Worm (Caenorhabditis elegans) whole organism, late embryonic: Measurements from ENCODE around the gene dod-17.

Experiments used
- C08G9.2 ChIP-seq: sonication (generic microtip); optimal IDR thresholded peaks from 2 replicates; lab custom pipeline; 2016; ENCODE audit warnings: mild to moderate bottlenecking, missing genetic modification characterization, moderate library complexity, missing compliant biosample characterization
- ahr-1 ChIP-seq: sonication (generic microtip); optimal IDR thresholded peaks from 2 replicates; lab custom pipeline; 2016; ENCODE audit warnings: missing genetic modification characterization, missing compliant biosample characterization
- ceh-14 ChIP-seq: sonication (generic microtip); optimal IDR thresholded peaks from 2 replicates; lab custom pipeline; 2016; ENCODE audit warnings: missing genotype, missing genetic modification characterization, missing compliant biosample characterization
- ceh-18 ChIP-seq: sonication (generic microtip); optimal IDR thresholded peaks from 2 replicates; lab custom pipeline; 2016; ENCODE audit warnings: missing genetic modification characterization, missing compliant biosample characterization
- ceh-19 ChIP-seq: fragments of 200-800 bp; sonication (Bioruptor generic); optimal IDR thresholded peaks from 2 replicates; lab custom pipeline; 2018; ENCODE audit warnings: mild to moderate bottlenecking, missing genetic modification characterization, missing compliant biosample characterization
- ceh-22 ChIP-seq: sonication (generic microtip); optimal IDR thresholded peaks from 2 replicates; lab custom pipeline; 2017; ENCODE audit warnings: missing biosample characterization, missing genetic modification characterization
- ceh-31 ChIP-seq: sonication (generic microtip); optimal IDR thresholded peaks from 2 replicates; lab custom pipeline; 2016; ENCODE audit warnings: missing genetic modification characterization, missing compliant biosample characterization
- ceh-34 ChIP-seq: sonication (generic microtip); optimal IDR thresholded peaks from 2 replicates; lab custom pipeline; 2016; ENCODE audit warnings: mild to moderate bottlenecking, missing genetic modification characterization, missing compliant biosample characterization
- ceh-45 ChIP-seq: fragments of 200-800 bp; sonication (Bioruptor generic); IDR thresholded peaks from 2 replicates; pipeline ENCODE4 v1.3.6; 2022; ENCODE audit warnings: missing genetic modification reagents, missing genetic modification characterization, missing compliant biosample characterization
- ceh-9 ChIP-seq: sonication (generic microtip); optimal IDR thresholded peaks from 2 replicates; lab custom pipeline; 2016; ENCODE audit warnings: mild to moderate bottlenecking, missing genetic modification characterization, inconsistent platforms, missing compliant biosample characterization
- che-1 ChIP-seq: sonication (generic microtip); optimal IDR thresholded peaks from 2 replicates; lab custom pipeline; 2016; ENCODE audit warnings: mild to moderate bottlenecking, missing genetic modification characterization, missing compliant biosample characterization
- dmd-4 ChIP-seq: sonication (generic microtip); optimal IDR thresholded peaks from 2 replicates; lab custom pipeline; 2016; ENCODE audit warnings: borderline replicate concordance, missing genetic modification characterization, missing compliant biosample characterization
- dve-1 ChIP-seq: sonication (generic microtip); optimal IDR thresholded peaks from 2 replicates; lab custom pipeline; 2017; ENCODE audit warnings: antibody characterized with exemption, mild to moderate bottlenecking, missing genetic modification characterization, missing compliant biosample characterization
- elt-2 ChIP-seq: sonication (generic microtip); optimal IDR thresholded peaks from 2 replicates; lab custom pipeline; 2016; ENCODE audit warnings: missing genetic modification reagents, missing genetic modification characterization, missing compliant biosample characterization
- ets-4 ChIP-seq: sonication (generic microtip); optimal IDR thresholded peaks from 2 replicates; lab custom pipeline; 2016; ENCODE audit warnings: missing genetic modification characterization, missing compliant biosample characterization
- fkh-10 ChIP-seq: fragments of 150-350 bp; optimal IDR thresholded peaks from 2 replicates; lab custom pipeline; 2014; ENCODE audit warnings: missing biosample characterization, missing genetic modification reagents, missing genetic modification characterization
- hlh-15 ChIP-seq: sonication (generic microtip); optimal IDR thresholded peaks from 2 replicates; lab custom pipeline; 2016; ENCODE audit warnings: missing genetic modification characterization, missing compliant biosample characterization
- hlh-30 ChIP-seq: sonication (generic microtip); optimal IDR thresholded peaks from 2 replicates; lab custom pipeline; 2017; ENCODE audit warnings: antibody characterized with exemption, missing genetic modification characterization, missing compliant biosample characterization; ENCODE audit not compliant: insufficient read depth
- lin-11 ChIP-seq: fragments of 200-800 bp; sonication (Bioruptor generic); optimal IDR thresholded peaks from 2 replicates; lab custom pipeline; 2018; ENCODE audit warnings: mild to moderate bottlenecking, missing genetic modification characterization, missing compliant biosample characterization
- mec-3 ChIP-seq: sonication (generic microtip); optimal IDR thresholded peaks from 2 replicates; lab custom pipeline; 2016; ENCODE audit warnings: borderline replicate concordance, missing genetic modification characterization, missing compliant biosample characterization
- nhr-11 ChIP-seq: fragments of 150-350 bp; optimal IDR thresholded peaks from 2 replicates; lab custom pipeline; 2014; ENCODE audit warnings: missing biosample characterization, missing genetic modification characterization
- pat-9 ChIP-seq: fragments of 200-800 bp; sonication (Bioruptor generic); optimal IDR thresholded peaks from 2 replicates; lab custom pipeline; 2018; ENCODE audit warnings: mild to moderate bottlenecking, missing genetic modification characterization, moderate library complexity, missing compliant biosample characterization
- pha-2 ChIP-seq: sonication (generic microtip); optimal IDR thresholded peaks from 2 replicates; lab custom pipeline; 2017; ENCODE audit warnings: mild to moderate bottlenecking, missing genetic modification characterization, missing compliant biosample characterization
- pha-4 ChIP-seq: fragments of 150-350 bp; optimal IDR thresholded peaks from 2 replicates; lab custom pipeline; 2018; ENCODE audit warnings: missing biosample characterization, missing genetic modification reagents, missing genetic modification characterization
- rnt-1 ChIP-seq: sonication (generic microtip); optimal IDR thresholded peaks from 2 replicates; lab custom pipeline; 2016; ENCODE audit warnings: missing genetic modification characterization, missing compliant biosample characterization
- tbx-2 ChIP-seq: sonication (generic microtip); optimal IDR thresholded peaks from 2 replicates; lab custom pipeline; 2016; ENCODE audit warnings: missing genetic modification characterization, missing compliant biosample characterization
- unc-3 ChIP-seq, 2 experiments: fragments of 200-800 bp in 1 of 2; sonication (Bioruptor generic) in 1 of 2; sonication (generic microtip) in 1 of 2; conservative IDR thresholded peaks in 1 of 2; optimal IDR thresholded peaks in 1 of 2; 2 replicates each; pipeline versions ENCODE4 v1.3.6 to Lab custom; 2016 to 2022; ENCODE audit warnings: missing compliant biosample characterization in 2 of 2, missing genetic modification characterization in 2 of 2, missing genetic modification reagents in 1 of 2
- unc-86 ChIP-seq: sonication (generic microtip); optimal IDR thresholded peaks from 2 replicates; lab custom pipeline; 2016; ENCODE audit warnings: missing genetic modification characterization, missing compliant biosample characterization
- ztf-16 ChIP-seq: sonication (generic microtip); optimal IDR thresholded peaks from 2 replicates; lab custom pipeline; 2017; ENCODE audit warnings: missing genetic modification characterization, missing compliant biosample characterization

dod-17 gene

DNA sequence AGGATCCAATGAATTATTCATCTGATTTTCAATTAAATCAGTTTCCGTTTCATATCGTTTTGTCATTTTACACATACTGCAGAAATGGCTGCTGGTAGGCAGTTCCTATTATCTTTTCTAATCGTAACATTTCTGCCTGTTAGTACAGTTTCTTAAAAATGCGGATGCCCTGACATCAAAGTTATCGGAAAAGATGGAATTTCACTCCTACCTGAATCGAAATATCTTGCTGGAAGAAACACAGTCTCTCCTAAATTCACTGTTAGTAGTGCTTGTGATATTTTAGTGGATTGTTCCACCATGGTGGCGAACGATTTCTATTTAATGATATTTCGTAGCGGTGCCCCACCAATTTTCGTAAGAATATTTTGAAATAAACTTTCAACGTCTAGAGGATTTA is 27.6 kb upstream of the dod-17 start, which contains the start of gene F55G11.10:
Gene F55G11.10, plus strand, starts transcription at position 301 of the 400 bp plus-strand sequence.
- no peak for TF ChIP-seq ceh-34 (tag; lab: Kevin White, UChicago)
- no peak for TF ChIP-seq dve-1 (tag; lab: Kevin White, UChicago)
- TF ChIP-seq lin-11 (tag; lab: Kevin White, UChicago), result no peak

ce11 chrIV:12957730-12958129 is 18.4 kb upstream of the dod-17 start, which contains the start of gene F55G11.6:
Gene F55G11.6, plus strand, starts transcription at chrIV:12958030.
- TF ChIP-seq ceh-14 (tag; lab: Kevin White, UChicago), result no peak
- no peak for TF ChIP-seq pha-2
- TF ChIP-seq elt-2 (tag; lab: Kevin White, UChicago), result no peak
- TF ChIP-seq mec-3, result no peak
- no peak for TF ChIP-seq ceh-18 (tag; lab: Kevin White, UChicago)
- TF ChIP-seq che-1 (tag; lab: Kevin White, UChicago), result no peak
- no peak for TF ChIP-seq dmd-4
- TF ChIP-seq unc-3 (GFP tag; conservative IDR thresholded peaks at IDR 0.05; lab: Robert Waterston, UW), result no peak
- no peak for TF ChIP-seq unc-3 (tag; optimal IDR thresholded peaks at IDR 0.05; lab: Kevin White, UChicago)
- TF ChIP-seq C08G9.2 (tag; lab: Kevin White, UChicago), result no peak
- TF ChIP-seq dve-1 (tag; lab: Kevin White, UChicago), result no peak
- TF ChIP-seq ceh-45 (GFP tag; lab: Robert Waterston, UW), result no peak

- TF ChIP-seq ztf-16 (tag; lab: Kevin White, UChicago) (no peak), che-1 (tag; lab: Kevin White, UChicago) (no peak)
Measured at ce11 chrIV:12960136-12960535, 16.0 kb upstream of the dod-17 start, which contains the start of gene F55G11.7. Gene F55G11.7, plus strand, starts transcription at chrIV:12960436.

DNA sequence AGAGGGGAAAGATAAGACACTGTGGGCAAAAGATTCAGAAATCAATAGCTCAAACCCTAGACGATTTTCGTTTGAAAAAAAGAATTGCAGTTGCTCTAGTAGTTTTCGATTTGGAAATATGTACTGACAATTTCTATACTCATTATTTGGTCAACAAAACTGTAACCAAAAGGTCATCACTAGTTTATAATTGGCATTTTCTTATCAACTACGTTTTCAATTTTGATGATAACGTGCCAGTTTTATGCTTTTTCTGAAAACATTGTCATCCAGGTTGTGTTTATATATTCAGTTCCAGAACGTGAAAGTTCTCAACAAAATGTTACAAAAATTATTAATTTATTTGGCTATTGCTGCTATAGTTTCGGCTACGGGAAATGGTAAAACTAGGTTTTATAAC is 13.5 kb upstream of the dod-17 start, which contains the start of gene F55G11.8:
Gene F55G11.8, plus strand, starts transcription at position 245 of the 400 bp plus-strand sequence.
- TF ChIP-seq ahr-1 (tag; lab: Kevin White, UChicago), result no peak
- peak; percentile 3 for TF ChIP-seq elt-2 (tag; lab: Kevin White, UChicago)
- TF ChIP-seq ceh-9, result no peak
- TF ChIP-seq, all 69 proteins: peak for 1

DNA sequence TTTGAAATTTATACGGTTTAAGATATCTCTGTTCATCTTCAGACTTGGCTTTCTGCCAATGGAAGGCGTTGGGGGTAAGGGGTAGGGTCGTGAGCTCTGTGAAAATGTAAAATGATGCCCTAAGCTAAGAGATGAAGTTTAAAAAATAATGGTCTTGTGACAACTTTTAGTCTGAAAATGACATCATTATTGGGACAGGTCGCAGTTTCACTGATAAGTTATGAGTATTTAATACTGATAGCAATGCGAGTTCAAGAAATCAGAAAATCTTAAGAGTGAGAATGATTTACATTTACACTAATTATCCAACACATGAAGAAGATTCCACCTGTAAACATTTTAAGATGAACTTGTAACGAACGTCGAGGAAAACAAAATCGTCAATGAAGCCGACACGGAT is 11.5 kb upstream of the dod-17 start:
- TF ChIP-seq nhr-11 (tag; lab: Kevin White, UChicago) (no peak), rnt-1 (tag; lab: Kevin White, UChicago) (no peak), pat-9 (tag; lab: Kevin White, UChicago) (no peak), C08G9.2 (tag; lab: Kevin White, UChicago) (no peak), ceh-19 (GFP tag; lab: Kevin White, UChicago) (no peak), hlh-30 (no peak), dve-1 (tag; lab: Kevin White, UChicago) (no peak), ceh-14 (tag; lab: Kevin White, UChicago) (no peak), ets-4 (tag; lab: Kevin White, UChicago) (no peak), pha-4 (tag; lab: Kevin White, UChicago) (no peak), unc-3 (GFP tag; conservative IDR thresholded peaks at IDR 0.05; lab: Robert Waterston, UW) (no peak), unc-3 (tag; optimal IDR thresholded peaks at IDR 0.05; lab: Kevin White, UChicago) (no peak), ceh-22 (tag; lab: Kevin White, UChicago) (no peak)

- TF ChIP-seq unc-86, result no peak
- TF ChIP-seq tbx-2 (tag; lab: Kevin White, UChicago), result no peak
- TF ChIP-seq ets-4 (tag; lab: Kevin White, UChicago), result no peak
- no peak for TF ChIP-seq ceh-31 (tag; lab: Kevin White, UChicago)
Measured at ce11 chrIV:12965074-12965473, 11.0 kb upstream of the dod-17 start, which contains the start of gene dod-22. Gene dod-22, plus strand, starts transcription at chrIV:12965374.

DNA sequence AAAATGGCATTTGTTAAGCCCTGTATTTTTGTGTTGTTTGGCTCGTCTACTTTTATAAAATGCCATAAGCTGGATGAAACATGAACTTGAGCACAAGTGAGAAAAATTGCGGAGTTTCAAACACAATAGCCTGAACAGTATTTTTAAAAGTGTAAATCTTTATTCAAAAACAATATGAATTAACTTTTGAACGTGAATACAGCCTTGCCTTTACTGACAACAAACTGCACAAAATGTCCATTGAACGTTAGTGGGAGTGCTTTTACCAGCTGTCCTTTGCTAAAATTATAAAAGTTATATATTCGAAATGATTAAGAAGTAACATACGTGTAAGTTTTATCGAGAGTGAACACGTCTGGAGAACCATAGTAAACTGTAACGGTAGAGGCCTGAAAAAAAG is 8.8 kb upstream of the dod-17 start:
- TF ChIP-seq dve-1 (tag; lab: Kevin White, UChicago), result no peak
- TF ChIP-seq hlh-15, result no peak
- no peak for TF ChIP-seq fkh-10 (GFP tag; lab: Kevin White, UChicago)
- no peak for TF ChIP-seq pat-9 (tag; lab: Kevin White, UChicago)
